Worm (Caenorhabditis elegans) whole organism, young adult: Measurements from ENCODE around the gene hpo-36.

ENCODE experiments used
- C17E4.6 ChIP-seq: fragments of 200-800 bp; sonication (Bioruptor generic); IDR thresholded peaks from 2 replicates; pipeline ENCODE4 v1.3.6; 2022; ENCODE audit warnings: missing genetic modification reagents, missing genetic modification characterization, missing compliant biosample characterization
- F52B5.7 ChIP-seq: sonication (generic microtip); optimal IDR thresholded peaks from 2 replicates; lab custom pipeline; 2016; ENCODE audit warnings: mild to moderate bottlenecking, missing genetic modification characterization, missing compliant biosample characterization
- Y95B8A.8 ChIP-seq: fragments of 200-800 bp; sonication (Bioruptor generic); IDR thresholded peaks from 2 replicates; pipeline ENCODE4 v1.3.6; 2022; ENCODE audit warnings: missing genetic modification reagents, missing genetic modification characterization, missing compliant biosample characterization
- efl-1 ChIP-seq: fragments of 150-350 bp; optimal IDR thresholded peaks from 2 replicates; lab custom pipeline; 2014; ENCODE audit warnings: missing biosample characterization, missing genetic modification reagents, missing genetic modification characterization
- him-1 ChIP-seq: sonication (generic microtip); optimal IDR thresholded peaks from 2 replicates; lab custom pipeline; 2016; ENCODE audit warnings: missing genotype, missing genetic modification reagents, missing genetic modification characterization, missing compliant biosample characterization
- hlh-12 ChIP-seq: sonication (generic microtip); optimal IDR thresholded peaks from 2 replicates; lab custom pipeline; 2016; ENCODE audit warnings: missing genetic modification characterization, missing compliant biosample characterization
- hlh-26 ChIP-seq: fragments of 200-800 bp; sonication (Bioruptor generic); conservative IDR thresholded peaks from 2 replicates; pipeline ENCODE4 v1.3.6; 2022; ENCODE audit warnings: missing genetic modification reagents, missing genetic modification characterization, missing compliant biosample characterization
- lin-35 ChIP-seq, 3 experiments: fragments of 150-350 bp in 2 of 3; sonication (generic microtip) in 1 of 3; optimal IDR thresholded peaks; 2 replicates each; lab custom pipeline; 2014 to 2018; ENCODE audit warnings: missing biosample characterization in 3 of 3, missing genetic modification characterization in 3 of 3, missing genetic modification reagents in 3 of 3
- lsl-1 ChIP-seq: fragments of 200-800 bp; sonication (Bioruptor generic); optimal IDR thresholded peaks from 2 replicates; lab custom pipeline; 2018; ENCODE audit warnings: mild to moderate bottlenecking, missing genetic modification characterization, moderate library complexity, missing compliant biosample characterization
- madf-3 ChIP-seq: fragments of 200-800 bp; sonication (Bioruptor generic); IDR thresholded peaks from 2 replicates; pipeline ENCODE4 v1.3.6; 2022; ENCODE audit warnings: missing genetic modification reagents, missing genetic modification characterization, missing compliant biosample characterization
- mxl-1 ChIP-seq: sonication (generic microtip); optimal IDR thresholded peaks from 2 replicates; lab custom pipeline; 2016; ENCODE audit warnings: missing genetic modification characterization, missing compliant biosample characterization
- nfyb-1 ChIP-seq: fragments of 200-800 bp; sonication (Bioruptor generic); IDR thresholded peaks from 2 replicates; pipeline ENCODE4 v1.3.6; 2022; ENCODE audit warnings: missing genetic modification reagents, missing genetic modification characterization, missing compliant biosample characterization
- snpc-4 ChIP-seq, 5 experiments: fragments of 150-350 bp in 1 of 5; sonication (generic microtip) in 4 of 5; optimal IDR thresholded peaks; 2 replicates each; lab custom pipeline; 2014 to 2018; ENCODE audit warnings: missing genetic modification characterization in 5 of 5, missing biosample characterization in 3 of 5, antibody characterized with exemption in 2 of 5, mild to moderate bottlenecking in 2 of 5, missing compliant biosample characterization in 2 of 5, missing genotype in 2 of 5, moderate library complexity in 2 of 5, missing genetic modification reagents in 1 of 5

- TF ChIP-seq mxl-1 (tag; lab: Kevin White, UChicago) (no peak), him-1 (tag; lab: Kevin White, UChicago) (no peak), C17E4.6 (GFP tag; lab: Robert Waterston, UW) (no peak), madf-3 (no peak), nfyb-1 (GFP tag; lab: Robert Waterston, UW) (no peak), efl-1 (GFP tag; lab: Kevin White, UChicago) (no peak), Y95B8A.8 (GFP tag; lab: Robert Waterston, UW) (no peak), lin-35 (GFP tag; optimal IDR thresholded peaks at IDR 0.05; lab: Kevin White, UChicago) (no peak), hlh-12 (tag; lab: Kevin White, UChicago) (no peak), hlh-26 (GFP tag; lab: Robert Waterston, UW) (no peak), lsl-1 (GFP tag; lab: Kevin White, UChicago) (no peak), snpc-4 (GFP tag; optimal IDR thresholded peaks at IDR 0.05; lab: Kevin White, UChicago) (no peak), snpc-4 (tag; optimal IDR thresholded peaks at IDR 0.05; lab: Kevin White, UChicago) (no peak), F52B5.7 (no peak)
Measured at ce11 chrV:3695254-3695653, 43.9 kb downstream of the hpo-36 start.
